Worm (Caenorhabditis elegans) whole organism, L4 larva: ENCODE results near the gene ZC449.4.

Experiments
- D1046.2 ChIP-seq: fragments of 200-800 bp; sonication (Bioruptor generic); IDR thresholded peaks from 2 replicates; pipeline ENCODE4 v1.3.6; 2022; ENCODE audit warnings: missing genetic modification characterization, missing compliant biosample characterization
- F26F4.8 ChIP-seq: fragments of 200-800 bp; sonication (Bioruptor generic); conservative IDR thresholded peaks from 2 replicates; pipeline ENCODE4 v1.3.6; 2022; ENCODE audit warnings: missing genetic modification characterization, missing compliant biosample characterization
- F37D6.2 ChIP-seq: sonication (generic microtip); optimal IDR thresholded peaks from 2 replicates; lab custom pipeline; 2016; ENCODE audit warnings: mild to moderate bottlenecking, missing genetic modification characterization, missing compliant biosample characterization
- F49E8.2 ChIP-seq: sonication (generic microtip); optimal IDR thresholded peaks from 2 replicates; lab custom pipeline; 2016; ENCODE audit warnings: missing compliant biosample characterization, mild to moderate bottlenecking, missing genetic modification characterization, borderline replicate concordance
- R02D3.7 ChIP-seq: fragments of 150-350 bp; sonication (generic microtip); optimal IDR thresholded peaks from 3 replicates; lab custom pipeline; 2014; ENCODE audit warnings: missing biosample characterization, missing genetic modification characterization
- T20F7.1 ChIP-seq: fragments of 200-800 bp; sonication (Bioruptor generic); optimal IDR thresholded peaks from 2 replicates; lab custom pipeline; 2018; ENCODE audit warnings: mild to moderate bottlenecking, missing genetic modification characterization, missing compliant biosample characterization
- Y105C5A.15 ChIP-seq: fragments of 200-800 bp; sonication (Bioruptor generic); IDR thresholded peaks from 2 replicates; pipeline ENCODE4 v1.3.6; 2022; ENCODE audit warnings: missing genetic modification characterization, missing compliant biosample characterization
- Y48G9A.11 ChIP-seq: fragments of 200-800 bp; sonication (Bioruptor generic); IDR thresholded peaks from 2 replicates; pipeline ENCODE4 v1.3.6; 2022; ENCODE audit warnings: missing genetic modification reagents, missing genetic modification characterization, missing compliant biosample characterization
- ZK546.5 ChIP-seq, 2 experiments: sonication (generic microtip); optimal IDR thresholded peaks; 2 replicates each; lab custom pipeline; 2017; ENCODE audit warnings: missing biosample characterization in 2 of 2, missing genetic modification characterization in 2 of 2
- aly-2 ChIP-seq: sonication (generic microtip); optimal IDR thresholded peaks from 2 replicates; lab custom pipeline; 2018; ENCODE audit warnings: missing biosample characterization, missing genetic modification characterization
- ama-1 ChIP-seq: fragments of 150-350 bp; optimal IDR thresholded peaks from 2 replicates; lab custom pipeline; 2014; ENCODE audit warnings: inconsistent platforms, mixed read lengths
- arid-1 ChIP-seq: fragments of 200-800 bp; sonication (Bioruptor generic); conservative IDR thresholded peaks from 2 replicates; pipeline ENCODE4 v1.3.6; 2022; ENCODE audit warnings: missing genetic modification reagents, missing genetic modification characterization, missing compliant biosample characterization
- ceh-44 ChIP-seq: fragments of 200-800 bp; sonication (Bioruptor generic); IDR thresholded peaks from 2 replicates; pipeline ENCODE4 v1.3.6; 2022; ENCODE audit warnings: missing genetic modification reagents, missing genetic modification characterization, missing compliant biosample characterization
- ces-1 ChIP-seq: fragments of 150-350 bp; sonication (generic microtip); optimal IDR thresholded peaks from 4 replicates; lab custom pipeline; 2014; ENCODE audit warnings: missing biosample characterization, missing genetic modification reagents, missing genetic modification characterization
- cey-2 ChIP-seq: sonication (generic microtip); optimal IDR thresholded peaks from 3 replicates; lab custom pipeline; 2017; ENCODE audit warnings: missing genetic modification characterization, mild to moderate bottlenecking, missing compliant biosample characterization, antibody characterized with exemption, borderline replicate concordance; ENCODE audit not compliant: insufficient read depth
- daf-16 ChIP-seq, 3 experiments: sonication (generic microtip); optimal IDR thresholded peaks; 2 replicates each; lab custom pipeline; 2016 to 2017; ENCODE audit warnings: missing genetic modification characterization in 3 of 3, missing genetic modification reagents in 3 of 3, mild to moderate bottlenecking in 2 of 3, missing compliant biosample characterization in 2 of 3, missing biosample characterization in 1 of 3, moderate library complexity in 1 of 3
- dmd-6 ChIP-seq: fragments of 200-800 bp; sonication (Bioruptor generic); IDR thresholded peaks from 2 replicates; pipeline ENCODE4 v1.3.6; 2022; ENCODE audit warnings: missing genetic modification reagents, missing genetic modification characterization, missing compliant biosample characterization
- dpl-1 ChIP-seq: fragments of 150-350 bp; optimal IDR thresholded peaks from 2 replicates; lab custom pipeline; 2014; ENCODE audit warnings: missing biosample characterization, missing genetic modification reagents, missing genetic modification characterization
- egl-27 ChIP-seq: sonication (generic microtip); optimal IDR thresholded peaks from 3 replicates; lab custom pipeline; 2017; ENCODE audit warnings: missing biosample characterization, missing genetic modification reagents, missing genetic modification characterization
- egl-43 ChIP-seq: fragments of 200-800 bp; sonication (Bioruptor generic); IDR thresholded peaks from 2 replicates; pipeline ENCODE4 v1.3.6; 2022; ENCODE audit warnings: missing genetic modification reagents, missing genetic modification characterization, missing compliant biosample characterization
- fkh-10 ChIP-seq: fragments of 150-350 bp; optimal IDR thresholded peaks from 2 replicates; lab custom pipeline; 2014; ENCODE audit warnings: missing biosample characterization, missing genetic modification reagents, missing genetic modification characterization
- gei-8 ChIP-seq: fragments of 200-800 bp; sonication (Bioruptor generic); optimal IDR thresholded peaks from 2 replicates; lab custom pipeline; 2018; ENCODE audit warnings: mild to moderate bottlenecking, missing genetic modification characterization, missing compliant biosample characterization
- hif-1 ChIP-seq, 2 experiments: sonication (generic microtip); optimal IDR thresholded peaks; 2 replicates each; lab custom pipeline; 2016 to 2017; ENCODE audit warnings: missing compliant biosample characterization in 2 of 2, missing genetic modification characterization in 2 of 2, missing genetic modification reagents in 2 of 2, missing genotype in 2 of 2, mild to moderate bottlenecking in 1 of 2
- jun-1 ChIP-seq: fragments of 150-350 bp; optimal IDR thresholded peaks from 2 replicates; lab custom pipeline; 2014; ENCODE audit warnings: missing biosample characterization, missing genetic modification reagents, missing genetic modification characterization
- lin-1 ChIP-seq: fragments of 200-800 bp; sonication (Bioruptor generic); IDR thresholded peaks from 2 replicates; pipeline ENCODE4 v1.3.6; 2022; ENCODE audit warnings: missing genetic modification reagents, missing genetic modification characterization, missing compliant biosample characterization
- lin-13 ChIP-seq: fragments of 150-350 bp; optimal IDR thresholded peaks from 2 replicates; lab custom pipeline; 2014; ENCODE audit warnings: missing biosample characterization, missing genetic modification reagents, missing genetic modification characterization
- lsy-2 ChIP-seq, 2 experiments: fragments of 150-350 bp in 1 of 2; sonication (generic microtip) in 1 of 2; optimal IDR thresholded peaks; 2 replicates each; lab custom pipeline; 2014 to 2017; ENCODE audit warnings: missing biosample characterization in 2 of 2, missing genetic modification characterization in 2 of 2
- madf-5 ChIP-seq, 2 experiments: fragments of 200-800 bp; sonication (Bioruptor generic); IDR thresholded peaks; 2 replicates each; pipeline ENCODE4 v1.3.6; 2022; ENCODE audit warnings: missing compliant biosample characterization in 2 of 2, missing genetic modification characterization in 2 of 2
- mdl-1 ChIP-seq, 2 experiments: fragments of 150-350 bp in 1 of 2; sonication (generic microtip) in 1 of 2; optimal IDR thresholded peaks; 2 replicates each; lab custom pipeline; 2014 to 2017; ENCODE audit warnings: missing biosample characterization in 2 of 2, missing genetic modification characterization in 2 of 2
- mdt-29 ChIP-seq: fragments of 200-800 bp; sonication (Bioruptor generic); IDR thresholded peaks from 2 replicates; pipeline ENCODE4 v1.3.6; 2022; ENCODE audit warnings: missing genetic modification reagents, missing genetic modification characterization, missing compliant biosample characterization
- mxl-2 ChIP-seq: fragments of 200-800 bp; sonication (Bioruptor generic); conservative IDR thresholded peaks from 2 replicates; pipeline ENCODE4 v1.3.6; 2022; ENCODE audit warnings: missing genetic modification reagents, missing genetic modification characterization, missing compliant biosample characterization
- nhr-102 ChIP-seq: sonication (generic microtip); optimal IDR thresholded peaks from 2 replicates; lab custom pipeline; 2016; ENCODE audit warnings: mild to moderate bottlenecking, missing genetic modification characterization, moderate library complexity, missing compliant biosample characterization
- nhr-11 ChIP-seq: fragments of 150-350 bp; optimal IDR thresholded peaks from 2 replicates; lab custom pipeline; 2014; ENCODE audit warnings: missing biosample characterization, missing genetic modification characterization
- nhr-111 ChIP-seq: fragments of 200-800 bp; sonication (Bioruptor generic); optimal IDR thresholded peaks from 2 replicates; lab custom pipeline; 2018; ENCODE audit warnings: mild to moderate bottlenecking, missing genetic modification characterization, missing compliant biosample characterization
- nhr-25 ChIP-seq: sonication (generic microtip); optimal IDR thresholded peaks from 2 replicates; lab custom pipeline; 2017; ENCODE audit warnings: missing genetic modification characterization, mild to moderate bottlenecking, missing compliant biosample characterization, antibody characterized with exemption, moderate library complexity, borderline replicate concordance; ENCODE audit not compliant: insufficient read depth
- nhr-42 ChIP-seq: fragments of 200-800 bp; sonication (Bioruptor generic); IDR thresholded peaks from 2 replicates; pipeline ENCODE4 v1.3.6; 2022; ENCODE audit warnings: missing genetic modification characterization, missing compliant biosample characterization
- nhr-76 ChIP-seq: fragments of 150-350 bp; optimal IDR thresholded peaks from 2 replicates; lab custom pipeline; 2014; ENCODE audit warnings: missing biosample characterization, missing genetic modification characterization
- pha-4 ChIP-seq, 2 experiments: fragments of 150-350 bp in 1 of 2; fragments of 200-800 bp in 1 of 2; sonication (Bioruptor generic) in 1 of 2; IDR thresholded peaks in 1 of 2; optimal IDR thresholded peaks in 1 of 2; 2 replicates each; pipeline versions ENCODE4 v1.3.6 to Lab custom; 2014 to 2022; ENCODE audit warnings: missing genetic modification characterization in 2 of 2, missing genetic modification reagents in 2 of 2, missing biosample characterization in 1 of 2, missing compliant biosample characterization in 1 of 2
- set-16 ChIP-seq: fragments of 200-800 bp; sonication (Bioruptor generic); IDR thresholded peaks from 2 replicates; pipeline ENCODE4 v1.3.6; 2022; ENCODE audit warnings: missing genetic modification reagents, missing genetic modification characterization, missing compliant biosample characterization
- unc-62 ChIP-seq, 3 experiments: fragments of 150-350 bp in 1 of 3; sonication (generic microtip); optimal IDR thresholded peaks in 2 of 3; peaks in 1 of 3; 1 replicate in 1 of 3; 2 replicates in 2 of 3; lab custom pipeline; 2014 to 2017; ENCODE audit warnings: missing biosample characterization in 3 of 3, missing genetic modification characterization in 3 of 3, missing genetic modification reagents in 3 of 3, missing genotype in 1 of 3
- vab-7 ChIP-seq: fragments of 200-800 bp; sonication (Bioruptor generic); IDR thresholded peaks from 2 replicates; pipeline ENCODE4 v1.3.6; 2022; ENCODE audit warnings: missing genetic modification reagents, missing genetic modification characterization, missing compliant biosample characterization
- ztf-11 ChIP-seq: fragments of 150-350 bp; optimal IDR thresholded peaks from 2 replicates; lab custom pipeline; 2014; ENCODE audit warnings: missing biosample characterization, missing genetic modification characterization
- ztf-7 ChIP-seq: fragments of 150-350 bp; optimal IDR thresholded peaks from 2 replicates; lab custom pipeline; 2014; ENCODE audit warnings: missing biosample characterization, missing genetic modification characterization

Gene ZC449.4

DNA sequence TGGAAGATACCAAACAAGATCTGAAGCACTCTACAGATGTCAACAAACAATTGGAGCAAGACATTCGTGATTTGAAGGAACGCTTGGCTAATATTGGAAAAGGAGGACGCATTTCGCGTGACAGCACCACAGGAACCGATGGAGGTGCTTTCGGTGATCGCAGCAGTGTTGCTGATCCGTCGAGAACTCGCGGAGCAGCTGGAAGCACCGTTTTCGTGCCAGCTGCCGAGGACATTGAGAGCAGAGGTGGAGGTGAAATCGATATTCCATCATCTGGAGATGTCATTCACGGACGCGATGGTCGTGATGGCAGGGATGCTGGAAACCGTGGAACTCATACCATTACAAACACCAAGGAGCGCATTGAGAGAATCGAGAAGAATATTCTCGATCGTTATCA, 46.2 kb downstream of the ZC449.4 start:
- TF ChIP-seq set-16 (GFP tag; lab: Robert Waterston, UW) (peak; percentile 64), D1046.2 (no peak), ZK546.5 (tag; optimal IDR thresholded peaks at IDR 0.05; lab: Kevin White, UChicago) (no peak), ama-1 (no peak)

DNA sequence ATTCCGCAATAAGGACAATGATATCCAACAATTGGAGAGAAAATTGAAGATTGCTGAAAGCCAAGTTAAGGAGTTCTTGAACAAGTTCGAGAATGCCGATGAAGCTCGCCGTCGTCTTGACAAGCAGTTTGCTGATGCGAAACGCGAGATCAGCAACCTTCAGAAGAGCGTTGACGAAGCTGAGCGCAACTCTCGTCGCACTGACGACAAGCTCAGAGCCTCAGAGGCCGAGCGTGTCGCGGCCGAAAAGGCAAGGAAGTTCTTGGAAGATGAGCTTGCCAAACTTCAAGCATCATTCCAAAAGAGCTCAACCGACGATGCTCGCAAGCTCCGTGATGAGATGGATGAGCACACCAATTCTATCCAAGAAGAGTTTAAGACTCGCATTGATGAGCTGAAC, 47.4 kb downstream of the ZC449.4 start:
- TF ChIP-seq madf-5 (GFP tag; IDR thresholded peaks at IDR 0.05; lab: Robert Waterston, UW) = no peak
- TF ChIP-seq set-16 (GFP tag; lab: Robert Waterston, UW) = peak; percentile 68
- 0 out of 2 replicates have a peak, but pooled peaks have one; percentile 38 for TF ChIP-seq egl-43 (GFP tag; lab: Robert Waterston, UW)

DNA sequence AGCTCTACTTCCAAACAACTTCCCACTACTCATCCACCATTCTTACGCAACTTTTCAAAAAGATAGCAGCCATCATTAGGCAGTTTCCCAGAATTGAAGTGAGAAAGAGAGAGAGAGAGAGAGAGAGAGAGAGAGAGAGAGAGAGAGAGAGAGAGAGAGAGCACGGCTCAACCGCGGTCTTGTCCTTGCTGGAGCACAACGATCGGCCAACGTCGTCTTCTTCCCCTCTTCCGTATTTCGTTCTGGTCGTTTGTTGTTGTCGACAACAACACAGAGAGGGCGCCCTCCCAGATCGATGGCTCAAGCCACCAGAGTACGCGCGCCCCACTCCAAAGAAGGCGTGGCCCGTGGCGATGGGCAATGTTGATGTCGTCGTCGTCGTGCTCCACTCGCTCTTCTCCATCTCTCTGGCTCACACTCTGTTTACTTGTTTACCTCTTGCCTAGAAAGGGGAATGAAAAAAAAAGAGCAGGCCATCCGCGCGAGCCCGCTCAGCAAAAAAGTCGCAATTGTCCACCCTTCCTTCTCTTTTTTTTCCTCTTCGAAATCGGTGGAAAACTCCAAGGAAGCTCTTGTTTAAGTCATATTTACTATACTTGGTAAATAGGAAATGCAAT, 51.7 kb downstream of the ZC449.4 start:
- no peak for TF ChIP-seq F26F4.8 (GFP tag; lab: Robert Waterston, UW)
- no peak; the same call in 1 of the 2 replicates for TF ChIP-seq dmd-6 (GFP tag; lab: Robert Waterston, UW)
- TF ChIP-seq hif-1 (tag; optimal IDR thresholded peaks at IDR 0.05; lab: Kevin White, UChicago) = peak in 1 of 2 experiments; percentile 26
- no peak for TF ChIP-seq lin-1 (GFP tag; lab: Robert Waterston, UW)
- TF ChIP-seq mdl-1 (tag; optimal IDR thresholded peaks at IDR 0.05; lab: Kevin White, UChicago) = peak in 1 of 2 experiments; percentile 27
- TF ChIP-seq F49E8.2 (tag; lab: Kevin White, UChicago) = no peak
- TF ChIP-seq mdt-29 (GFP tag; lab: Robert Waterston, UW) = no peak
- no peak for TF ChIP-seq mxl-2 (GFP tag; lab: Robert Waterston, UW)
- TF ChIP-seq ceh-44 (GFP tag; lab: Robert Waterston, UW) = no peak
- TF ChIP-seq daf-16 (GFP tag; optimal IDR thresholded peaks at IDR 0.05; lab: Kevin White, UChicago) = no peak
- no peak for TF ChIP-seq daf-16 (tag; optimal IDR thresholded peaks at IDR 0.05; lab: Kevin White, UChicago)
- no peak for TF ChIP-seq ztf-11 (tag; lab: Kevin White, UChicago)
- TF ChIP-seq nhr-102 (tag; lab: Kevin White, UChicago) = no peak
- peak; percentile 73 for TF ChIP-seq fkh-10 (GFP tag; lab: Kevin White, UChicago)
- no peak for TF ChIP-seq lin-13 (GFP tag; lab: Kevin White, UChicago)
- TF ChIP-seq nhr-111 (GFP tag; lab: Kevin White, UChicago) = no peak
- TF ChIP-seq vab-7 (GFP tag; lab: Robert Waterston, UW) = 0 out of 2 replicates have a peak, but pooled peaks have one; percentile 4
- TF ChIP-seq nhr-42 (GFP tag; lab: Robert Waterston, UW) = no peak
- no peak for TF ChIP-seq cey-2 (tag; lab: Kevin White, UChicago)
- no peak for TF ChIP-seq nhr-76
- peak; percentile 26 for TF ChIP-seq F37D6.2
- no peak for TF ChIP-seq dpl-1
- TF ChIP-seq unc-62 (GFP tag; optimal IDR thresholded peaks at IDR 0.05 in 1 of 2; lab: Kevin White, UChicago) = peak in 1 of 2 experiments; percentile 55
- no peak for TF ChIP-seq unc-62 (tag; optimal IDR thresholded peaks at IDR 0.05; lab: Kevin White, UChicago)
- TF ChIP-seq ama-1 = no peak
- no peak for TF ChIP-seq arid-1
- TF ChIP-seq egl-27 = no peak
- TF ChIP-seq T20F7.1 (GFP tag; lab: Kevin White, UChicago) = no peak
- TF ChIP-seq R02D3.7 = no peak
- no peak for TF ChIP-seq jun-1 (tag; lab: Kevin White, UChicago)
- TF ChIP-seq ztf-7 (tag; lab: Kevin White, UChicago) = no peak
- no peak for TF ChIP-seq gei-8 (GFP tag; lab: Kevin White, UChicago)
- TF ChIP-seq D1046.2 = no peak
- TF ChIP-seq nhr-25 (tag; lab: Kevin White, UChicago) = no peak
- peak; percentile 50 for TF ChIP-seq nhr-11
- TF ChIP-seq ces-1 (GFP tag; lab: Kevin White, UChicago) = no peak
- TF ChIP-seq Y105C5A.15 (GFP tag; lab: Robert Waterston, UW) = no peak
- TF ChIP-seq aly-2 = no peak
- TF ChIP-seq lsy-2 (tag; optimal IDR thresholded peaks at IDR 0.05; lab: Kevin White, UChicago) = peak in 1 of 2 experiments; percentile 50
- TF ChIP-seq Y48G9A.11 (GFP tag; lab: Robert Waterston, UW) = no peak
- no peak; the same call in 1 of the 2 replicates for TF ChIP-seq pha-4 (GFP tag; IDR thresholded peaks at IDR 0.05; lab: Robert Waterston, UW)
- TF ChIP-seq pha-4 (tag; optimal IDR thresholded peaks at IDR 0.05; lab: Kevin White, UChicago) = no peak
